Fruit fly (Drosophila melanogaster): ENCODE data around the gene pins.
A peak's percentile ranks its signal among the peaks of the same experiment; 100 is the strongest.

The pins gene

dm6 chr3R:27581890-27582487, 651 bp upstream of the pins start, which contains the start of gene wdb (continued):
- TF ChIP-seq CG4854 (GFP tag; optimal IDR thresholded peaks at IDR 0.05) (no peak), pzg (GFP tag; optimal IDR thresholded peaks at IDR 0.05) (peak; percentile 36), CG4360 (GFP tag; IDR thresholded peaks at IDR 0.05) (no peak), CG14050 (GFP tag; IDR thresholded peaks at IDR 0.05) (no peak), CG33557 (GFP tag; optimal IDR thresholded peaks at IDR 0.05) (no peak), Mes4 (GFP tag; optimal IDR thresholded peaks at IDR 0.05) (no peak), row (GFP tag; IDR thresholded peaks at IDR 0.05) (no peak), ewg (GFP tag; optimal IDR thresholded peaks at IDR 0.05) (no peak), CG10431 (GFP tag; optimal IDR thresholded peaks at IDR 0.05) (no peak), BtbVII (GFP tag; optimal IDR thresholded peaks at IDR 0.05) (no peak), kay (GFP tag; optimal IDR thresholded peaks at IDR 0.05) (no peak), Hmr (GFP tag; optimal IDR thresholded peaks at IDR 0.05) (peak; percentile 11), CG4328 (GFP tag; optimal IDR thresholded peaks at IDR 0.05) (no peak), CG6683 (GFP tag; optimal IDR thresholded peaks at IDR 0.05) (no peak), zen2 (GFP tag; IDR thresholded peaks at IDR 0.05; ENCODE audit: partially characterized antibody) (no peak), CG12942 (GFP tag; optimal IDR thresholded peaks at IDR 0.05) (peak; percentile 36), br (optimal IDR thresholded peaks at IDR 0.05) (no peak), gcm2 (GFP tag; optimal IDR thresholded peaks at IDR 0.05) (peak; percentile 15), bcd (GFP tag; optimal IDR thresholded peaks at IDR 0.05) (peak; percentile 54), ranshi (GFP tag; IDR thresholded peaks at IDR 0.05) (no peak), Vsx1 (GFP tag; optimal IDR thresholded peaks at IDR 0.05) (no peak), CG4707 (GFP tag; optimal IDR thresholded peaks at IDR 0.05) (peak; percentile 7), kah (GFP tag; optimal IDR thresholded peaks at IDR 0.05) (no peak), CG6854 (GFP tag; optimal IDR thresholded peaks at IDR 0.05) (no peak), CG32772 (GFP tag; IDR thresholded peaks at IDR 0.05) (no peak), insv (GFP tag; optimal IDR thresholded peaks at IDR 0.05) (peak in 1 of 2 experiments; percentile 48), CG17568 (GFP tag; optimal IDR thresholded peaks at IDR 0.05) (no peak), Mad (GFP tag; optimal IDR thresholded peaks at IDR 0.05) (no peak), lilli (GFP tag; optimal IDR thresholded peaks at IDR 0.05) (peak; percentile 73), Dfd (GFP tag; optimal IDR thresholded peaks at IDR 0.05) (no peak), ac (GFP tag; optimal IDR thresholded peaks at IDR 0.05) (no peak), prd (optimal IDR thresholded peaks at IDR 0.05) (no peak), prd (GFP tag; IDR thresholded peaks at IDR 0.05) (no peak), CG7271 (tag; optimal IDR thresholded peaks at IDR 0.05) (no peak), CG12769 (tag; optimal IDR thresholded peaks at IDR 0.05) (no peak), Ssrp (tag; optimal IDR thresholded peaks at IDR 0.05) (no peak), ATbp (GFP tag; optimal IDR thresholded peaks at IDR 0.05) (no peak), Camta (GFP tag; optimal IDR thresholded peaks at IDR 0.05) (peak; percentile 0), slou (GFP tag; optimal IDR thresholded peaks at IDR 0.05) (peak; percentile 9), Trl (optimal IDR thresholded peaks at IDR 0.05) (no peak), Trl (GFP tag; optimal IDR thresholded peaks at IDR 0.05) (peak; percentile 50), CG30403 (GFP tag; optimal IDR thresholded peaks at IDR 0.05) (peak; percentile 55), C15 (GFP tag; IDR thresholded peaks at IDR 0.05) (no peak), CG30020 (tag; optimal IDR thresholded peaks at IDR 0.05) (no peak), zfh2 (GFP tag; optimal IDR thresholded peaks at IDR 0.05) (peak; percentile 83), Kr (GFP tag; optimal IDR thresholded peaks at IDR 0.05) (no peak), grau (tag; optimal IDR thresholded peaks at IDR 0.05) (peak; percentile 44), CG34376 (GFP tag; optimal IDR thresholded peaks at IDR 0.05) (no peak), Antp (GFP tag; optimal IDR thresholded peaks at IDR 0.05) (peak; percentile 74), dm (GFP tag; optimal IDR thresholded peaks at IDR 0.05) (peak; percentile 1), al (GFP tag; IDR thresholded peaks at IDR 0.05) (no peak), ftz-f1 (GFP tag; optimal IDR thresholded peaks at IDR 0.05) (no peak)

Measured in whole organism, embryonic.